Worm (Caenorhabditis elegans) whole organism, L4 larva: ENCODE data around the gene F31A3.5.

ENCODE experiments used
- aha-1 ChIP-seq: fragments of 150-350 bp; peaks from one replicate; lab custom pipeline; 2014; ENCODE audit warnings: missing biosample characterization, missing genetic modification characterization
- ama-1 ChIP-seq: fragments of 150-350 bp; optimal IDR thresholded peaks from 2 replicates; lab custom pipeline; 2014; ENCODE audit warnings: inconsistent platforms, mixed read lengths
- ceh-82 ChIP-seq: sonication (generic microtip); optimal IDR thresholded peaks from 2 replicates; lab custom pipeline; 2017; ENCODE audit warnings: missing biosample characterization, missing genetic modification characterization
- fkh-10 ChIP-seq: fragments of 150-350 bp; optimal IDR thresholded peaks from 2 replicates; lab custom pipeline; 2014; ENCODE audit warnings: missing biosample characterization, missing genetic modification reagents, missing genetic modification characterization
- madf-5 ChIP-seq, 2 experiments: fragments of 200-800 bp; sonication (Bioruptor generic); IDR thresholded peaks; 2 replicates each; pipeline ENCODE4 v1.3.6; 2022; ENCODE audit warnings: missing compliant biosample characterization in 2 of 2, missing genetic modification characterization in 2 of 2
- nhr-111 ChIP-seq: fragments of 200-800 bp; sonication (Bioruptor generic); optimal IDR thresholded peaks from 2 replicates; lab custom pipeline; 2018; ENCODE audit warnings: mild to moderate bottlenecking, missing genetic modification characterization, missing compliant biosample characterization
- nhr-48 ChIP-seq: sonication (generic microtip); optimal IDR thresholded peaks from 2 replicates; lab custom pipeline; 2016; ENCODE audit warnings: mild to moderate bottlenecking, missing genetic modification characterization, missing compliant biosample characterization
- nhr-76 ChIP-seq: fragments of 150-350 bp; optimal IDR thresholded peaks from 2 replicates; lab custom pipeline; 2014; ENCODE audit warnings: missing biosample characterization, missing genetic modification characterization
- snpc-4 ChIP-seq: fragments of 150-350 bp; optimal IDR thresholded peaks from 2 replicates; lab custom pipeline; 2014; ENCODE audit warnings: missing biosample characterization, missing genetic modification characterization

DNA sequence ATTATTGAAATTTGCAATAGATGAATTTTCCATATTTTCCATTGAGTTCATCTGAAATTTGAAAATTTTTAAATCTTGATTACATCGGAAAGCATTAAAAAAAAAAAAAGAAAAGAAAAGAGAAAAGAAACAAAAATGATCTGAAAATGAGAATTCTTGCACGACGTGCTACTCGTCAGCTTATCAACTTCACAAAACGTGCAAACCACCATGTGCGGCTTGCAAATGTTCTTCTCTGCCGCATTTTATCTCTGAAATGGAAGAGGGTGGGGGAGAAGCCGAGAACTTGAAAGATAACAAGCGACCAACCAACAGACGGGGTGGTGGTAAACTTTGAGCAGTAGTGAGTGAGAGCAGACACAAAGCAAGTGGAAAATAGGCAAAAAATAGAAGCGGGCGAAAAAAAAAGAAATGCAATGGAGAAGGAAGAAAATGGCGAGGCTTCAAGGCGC, 29.4 kb downstream of the F31A3.5 start, which contains the start of gene F31A3.3:
- TF ChIP-seq snpc-4 (tag; lab: Kevin White, UChicago) (no peak), aha-1 (tag; lab: Kevin White, UChicago) (peak; percentile 6), ceh-82 (tag; lab: Kevin White, UChicago) (no peak), ama-1 (lab: Kevin White, UChicago) (no peak), madf-5 (GFP tag; IDR thresholded peaks at IDR 0.05; lab: Robert Waterston, UW) (no peak), nhr-111 (GFP tag; lab: Kevin White, UChicago) (no peak), nhr-48 (tag; lab: Kevin White, UChicago) (no peak), fkh-10 (GFP tag; lab: Kevin White, UChicago) (no peak), nhr-76 (tag; lab: Kevin White, UChicago) (no peak)
